Worm (Caenorhabditis elegans): ENCODE measurements around the gene mig-13.
A peak's percentile ranks its signal among the peaks of the same experiment; 100 is the strongest.

mig-13 gene

ce11 chrX:4800078-4800621 lies at the start of gene mig-13:
TSS of gene mig-13 (minus strand) at chrX:4800128.
- TF ChIP-seq lin-39 (tag; optimal IDR thresholded peaks at IDR 0.05) (peak; percentile 61), fkh-2 (tag; optimal IDR thresholded peaks at IDR 0.05) (no peak)

DNA sequence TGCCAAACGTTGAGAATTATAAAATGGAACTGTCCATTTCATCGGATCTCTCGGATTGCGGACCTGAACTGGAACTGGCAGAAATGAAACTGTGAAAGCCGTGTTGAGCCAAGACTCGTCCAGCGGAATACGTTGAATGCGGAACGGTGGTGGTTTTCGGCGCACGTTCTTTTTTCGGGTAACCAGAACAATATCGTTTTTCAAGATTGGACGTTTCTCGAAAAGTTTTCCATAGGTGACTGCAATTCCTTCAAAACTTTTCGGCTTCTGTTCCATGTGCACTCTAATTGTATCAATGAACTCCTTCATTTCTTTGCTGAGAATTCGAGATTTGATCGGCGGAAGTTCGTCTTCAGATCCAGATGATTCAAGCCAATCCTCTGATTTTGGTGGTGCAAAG lies 44.8 kb upstream of the mig-13 start:
- TF ChIP-seq lsy-12 (tag; optimal IDR thresholded peaks at IDR 0.05) (no peak), elt-2 (tag; optimal IDR thresholded peaks at IDR 0.05) (no peak), nhr-11 (tag; optimal IDR thresholded peaks at IDR 0.05) (no peak), R02D3.7 (tag; optimal IDR thresholded peaks at IDR 0.05) (no peak), pqm-1 (tag; optimal IDR thresholded peaks at IDR 0.05) (no peak), ztf-11 (tag; optimal IDR thresholded peaks at IDR 0.05) (no peak), nhr-237 (tag; optimal IDR thresholded peaks at IDR 0.05) (no peak), unc-39 (tag; optimal IDR thresholded peaks at IDR 0.05) (no peak), jun-1 (tag; optimal IDR thresholded peaks at IDR 0.05) (no peak), nhr-77 (tag; optimal IDR thresholded peaks at IDR 0.05) (no peak), hmg-11 (tag; optimal IDR thresholded peaks at IDR 0.05) (no peak), unc-62 (GFP tag; optimal IDR thresholded peaks at IDR 0.05) (no peak), nhr-76 (tag; optimal IDR thresholded peaks at IDR 0.05) (no peak), zag-1 (tag; optimal IDR thresholded peaks at IDR 0.05) (no peak), fkh-10 (GFP tag; optimal IDR thresholded peaks at IDR 0.05) (no peak), nfya-1 (tag; optimal IDR thresholded peaks at IDR 0.05; ENCODE audit: insufficient read depth) (no peak)

DNA sequence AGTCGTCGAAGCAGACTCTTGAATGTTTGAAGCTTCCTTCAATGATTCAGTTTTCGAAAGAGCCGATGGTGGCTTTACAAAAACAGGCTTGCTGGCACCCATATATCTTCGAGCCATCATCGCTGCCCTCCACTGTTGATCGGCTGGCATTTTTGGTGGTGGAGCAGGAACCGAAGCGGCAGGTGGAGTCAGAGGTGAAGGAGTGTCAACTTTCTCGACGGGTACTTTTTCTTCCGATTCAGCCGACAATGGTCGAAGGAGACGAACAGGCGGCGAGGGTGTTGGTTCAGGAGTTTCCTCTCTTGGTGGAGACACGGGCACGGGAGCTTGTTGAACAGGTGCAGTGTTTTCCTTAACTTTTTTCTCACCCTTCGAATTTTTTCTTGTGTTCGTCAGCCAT lies 42.4 kb upstream of the mig-13 start:
- TF ChIP-seq ceh-9 (tag; optimal IDR thresholded peaks at IDR 0.05), result no peak
- no peak for TF ChIP-seq ceh-82 (tag; optimal IDR thresholded peaks at IDR 0.05)
- no peak for TF ChIP-seq sea-2 (GFP tag; optimal IDR thresholded peaks at IDR 0.05)
- no peak for TF ChIP-seq nhr-28 (tag; optimal IDR thresholded peaks at IDR 0.05)

- no peak for TF ChIP-seq fkh-10 (GFP tag; optimal IDR thresholded peaks at IDR 0.05)
- TF ChIP-seq elt-3 (tag; optimal IDR thresholded peaks at IDR 0.05), result no peak
- TF ChIP-seq hmg-11 (tag; optimal IDR thresholded peaks at IDR 0.05), result no peak
Observed at ce11 chrX:4840653-4841052, 40.7 kb upstream of the mig-13 start.

DNA sequence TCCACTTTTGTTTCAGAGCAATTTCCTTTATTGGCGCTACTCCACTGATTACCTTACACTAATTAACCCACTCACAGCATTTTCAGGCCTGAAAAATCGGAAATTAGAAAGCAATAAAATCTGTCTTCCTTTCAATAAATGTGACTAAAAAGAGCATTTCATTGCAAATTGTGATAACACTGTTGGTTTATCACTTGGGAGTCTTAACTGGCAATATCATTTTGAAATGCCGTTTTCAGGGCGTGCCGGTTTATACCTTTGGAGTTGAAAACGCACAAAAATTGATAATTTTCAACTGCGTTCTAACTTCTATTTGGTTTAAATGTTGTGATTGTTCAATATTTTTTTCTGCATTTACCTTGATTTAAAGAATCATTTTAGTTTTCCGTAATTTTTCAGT lies 22.3 kb upstream of the mig-13 start, which contains the start of gene R08E3.1:
TSS of gene R08E3.1 (plus strand) at position 386 of the 400 bp plus-strand sequence.
- TF ChIP-seq ceh-9 (tag; optimal IDR thresholded peaks at IDR 0.05), result no peak
- TF ChIP-seq nhr-77 (tag; optimal IDR thresholded peaks at IDR 0.05), result no peak
- no peak for TF ChIP-seq ceh-28 (tag; optimal IDR thresholded peaks at IDR 0.05)
- TF ChIP-seq lin-15B (tag; optimal IDR thresholded peaks at IDR 0.05), result no peak
- TF ChIP-seq zag-1 (tag; optimal IDR thresholded peaks at IDR 0.05), result no peak
- peak; percentile 46 for TF ChIP-seq pha-4 (tag; optimal IDR thresholded peaks at IDR 0.05)
- TF ChIP-seq hmg-11 (tag; optimal IDR thresholded peaks at IDR 0.05), result no peak
- no peak for TF ChIP-seq lin-39 (tag; optimal IDR thresholded peaks at IDR 0.05)
- no peak for TF ChIP-seq tbx-2 (tag; optimal IDR thresholded peaks at IDR 0.05)
- TF ChIP-seq ZK546.5 (tag; optimal IDR thresholded peaks at IDR 0.05), result no peak
- no peak for TF ChIP-seq jun-1 (tag; optimal IDR thresholded peaks at IDR 0.05)
- TF ChIP-seq nhr-67 (tag; optimal IDR thresholded peaks at IDR 0.05), result no peak
- no peak for TF ChIP-seq nhr-12 (tag; optimal IDR thresholded peaks at IDR 0.05)
- no peak for TF ChIP-seq nhr-28 (tag; optimal IDR thresholded peaks at IDR 0.05)
- TF ChIP-seq ceh-82 (tag; optimal IDR thresholded peaks at IDR 0.05), result no peak
- peak; percentile 68 for TF ChIP-seq pqm-1 (tag; optimal IDR thresholded peaks at IDR 0.05)
- TF ChIP-seq nhr-237 (tag; optimal IDR thresholded peaks at IDR 0.05), result no peak
- TF ChIP-seq elt-2 (tag; optimal IDR thresholded peaks at IDR 0.05), result peak; percentile 83
- no peak for TF ChIP-seq nhr-25 (tag; optimal IDR thresholded peaks at IDR 0.05)
- TF ChIP-seq ceh-16 (tag; optimal IDR thresholded peaks at IDR 0.05), result no peak
- no peak for TF ChIP-seq mdl-1 (tag; optimal IDR thresholded peaks at IDR 0.05)
- no peak for TF ChIP-seq snpc-4 (tag; optimal IDR thresholded peaks at IDR 0.05)

ce11 chrX:4821602-4822001 lies 21.7 kb upstream of the mig-13 start:
- TF ChIP-seq R02D3.7 (tag; optimal IDR thresholded peaks at IDR 0.05) (no peak), tbx-2 (tag; optimal IDR thresholded peaks at IDR 0.05) (no peak), ceh-9 (tag; optimal IDR thresholded peaks at IDR 0.05) (no peak), nhr-11 (tag; optimal IDR thresholded peaks at IDR 0.05) (no peak), pqm-1 (tag; optimal IDR thresholded peaks at IDR 0.05) (peak; percentile 32), lin-15B (tag; optimal IDR thresholded peaks at IDR 0.05) (no peak), ama-1 (optimal IDR thresholded peaks at IDR 0.05) (no peak), sea-2 (GFP tag; optimal IDR thresholded peaks at IDR 0.05) (no peak), elt-2 (tag; optimal IDR thresholded peaks at IDR 0.05) (peak; percentile 84), nhr-12 (tag; optimal IDR thresholded peaks at IDR 0.05) (no peak)
